Fruit fly (Drosophila melanogaster): ENCODE measurements around the gene IntS12.

The IntS12 gene

dm6 chr3R:26899982-26900381, 36.8 kb downstream of the IntS12 start:
- TF ChIP-seq Elba2 (GFP tag; optimal IDR thresholded peaks at IDR 0.05) = no peak
- no peak for TF ChIP-seq cg (GFP tag; optimal IDR thresholded peaks at IDR 0.05)
- no peak for TF ChIP-seq Jarid2 (GFP tag; optimal IDR thresholded peaks at IDR 0.05)
- TF ChIP-seq al (GFP tag; IDR thresholded peaks at IDR 0.05) = no peak
- TF ChIP-seq Dip3 (GFP tag; optimal IDR thresholded peaks at IDR 0.05) = no peak
- TF ChIP-seq ind (GFP tag; optimal IDR thresholded peaks at IDR 0.05) = peak; percentile 9
- no peak for TF ChIP-seq zfh2 (GFP tag; optimal IDR thresholded peaks at IDR 0.05)
- TF ChIP-seq grau (tag; optimal IDR thresholded peaks at IDR 0.05) = peak; percentile 23
- 0 out of 3 replicates have a peak, but pooled peaks have one; percentile 18 for TF ChIP-seq gce (GFP tag; IDR thresholded peaks at IDR 0.05)
- TF ChIP-seq CG12942 (GFP tag; optimal IDR thresholded peaks at IDR 0.05) = no peak
- TF ChIP-seq bcd (GFP tag; optimal IDR thresholded peaks at IDR 0.05) = no peak
- no peak for TF ChIP-seq kni (GFP tag; optimal IDR thresholded peaks at IDR 0.05)
- TF ChIP-seq CG1529 (GFP tag; optimal IDR thresholded peaks at IDR 0.05) = peak; percentile 13
- TF ChIP-seq Antp (GFP tag; optimal IDR thresholded peaks at IDR 0.05) = no peak
- no peak for TF ChIP-seq jumu (GFP tag; optimal IDR thresholded peaks at IDR 0.05)
- no peak for TF ChIP-seq Dfd (GFP tag; optimal IDR thresholded peaks at IDR 0.05)
- no peak for TF ChIP-seq BtbVII (GFP tag; optimal IDR thresholded peaks at IDR 0.05)
- no peak for TF ChIP-seq da (GFP tag; optimal IDR thresholded peaks at IDR 0.05)
- peak; percentile 63 for TF ChIP-seq CG11504 (tag; optimal IDR thresholded peaks at IDR 0.05)
- no peak for TF ChIP-seq bab2 (GFP tag; optimal IDR thresholded peaks at IDR 0.05)
- no peak for TF ChIP-seq CG1647 (GFP tag; optimal IDR thresholded peaks at IDR 0.05)
- no peak for TF ChIP-seq sug (tag; optimal IDR thresholded peaks at IDR 0.05)
- no peak for TF ChIP-seq sqz (GFP tag; optimal IDR thresholded peaks at IDR 0.05)
- TF ChIP-seq fd102C (GFP tag; optimal IDR thresholded peaks at IDR 0.05) = no peak
- TF ChIP-seq Bdp1 (GFP tag; optimal IDR thresholded peaks at IDR 0.05) = no peak
- TF ChIP-seq CG18011 (GFP tag; optimal IDR thresholded peaks at IDR 0.05) = no peak
- peak; percentile 71 for TF ChIP-seq ro (GFP tag; IDR thresholded peaks at IDR 0.05)
- no peak for TF ChIP-seq schlank (tag; optimal IDR thresholded peaks at IDR 0.05)
- no peak for TF ChIP-seq Dad (GFP tag; optimal IDR thresholded peaks at IDR 0.05)
- peak; percentile 59 for TF ChIP-seq CG10979 (tag; optimal IDR thresholded peaks at IDR 0.05)
- peak; percentile 32; the same call in 1 of the 2 replicates for TF ChIP-seq CG14667 (GFP tag; IDR thresholded peaks at IDR 0.05)
- no peak for TF ChIP-seq hkb (optimal IDR thresholded peaks at IDR 0.05)
- 0 out of 2 replicates have a peak, but pooled peaks have one; percentile 28 for TF ChIP-seq hkb (GFP tag; IDR thresholded peaks at IDR 0.05)
- TF ChIP-seq Mrtf (GFP tag; IDR thresholded peaks at IDR 0.05) = no peak
- peak; percentile 49; the same call in 1 of the 2 replicates for TF ChIP-seq CG14441 (GFP tag; IDR thresholded peaks at IDR 0.05)
- TF ChIP-seq disco-r (GFP tag; optimal IDR thresholded peaks at IDR 0.05) = no peak
- TF ChIP-seq sr (GFP tag; IDR thresholded peaks at IDR 0.05) = no peak
- TF ChIP-seq br (optimal IDR thresholded peaks at IDR 0.05) = no peak
- no peak for TF ChIP-seq tll (GFP tag; optimal IDR thresholded peaks at IDR 0.05)
- TF ChIP-seq gsb (GFP tag; IDR thresholded peaks at IDR 0.05) = no peak
- no peak for TF ChIP-seq pros (GFP tag; optimal IDR thresholded peaks at IDR 0.05)
- peak; percentile 47 for TF ChIP-seq Ets65A (GFP tag)
- TF ChIP-seq Poxn (GFP tag; IDR thresholded peaks at IDR 0.05) = no peak
- no peak for TF ChIP-seq onecut (GFP tag; IDR thresholded peaks at IDR 0.05)
- no peak for TF ChIP-seq klu (GFP tag; IDR thresholded peaks at IDR 0.05)
- TF ChIP-seq cato (GFP tag; optimal IDR thresholded peaks at IDR 0.05; ENCODE audit: borderline replicate concordance) = no peak
- no peak for TF ChIP-seq CG33557 (GFP tag; optimal IDR thresholded peaks at IDR 0.05)
- no peak for TF ChIP-seq HLH54F (GFP tag; optimal IDR thresholded peaks at IDR 0.05)
- no peak for TF ChIP-seq CG16815 (GFP tag; optimal IDR thresholded peaks at IDR 0.05)
- no peak for TF ChIP-seq Dek (tag; optimal IDR thresholded peaks at IDR 0.05)
- TF ChIP-seq stwl (tag; optimal IDR thresholded peaks at IDR 0.05) = no peak
- no peak for TF ChIP-seq Nf-YB (GFP tag; optimal IDR thresholded peaks at IDR 0.05)
- no peak for TF ChIP-seq CG12219 (GFP tag; optimal IDR thresholded peaks at IDR 0.05)

All from whole organism, embryonic.